Worm (Caenorhabditis elegans): ENCODE data around the gene ckc-1.

- TF ChIP-seq ztf-11 (tag; optimal IDR thresholded peaks at IDR 0.05): no peak
- no peak for TF ChIP-seq nhr-237 (tag; optimal IDR thresholded peaks at IDR 0.05)
- TF ChIP-seq blmp-1 (tag; optimal IDR thresholded peaks at IDR 0.05; ENCODE audit: insufficient read depth): no peak
- no peak for TF ChIP-seq unc-55 (GFP tag; optimal IDR thresholded peaks at IDR 0.05)
- TF ChIP-seq dmd-4 (tag; optimal IDR thresholded peaks at IDR 0.05): no peak
- no peak for TF ChIP-seq lin-39 (tag; optimal IDR thresholded peaks at IDR 0.05)
- no peak for TF ChIP-seq nhr-23 (tag; optimal IDR thresholded peaks at IDR 0.05)
- no peak for TF ChIP-seq nhr-77 (tag; optimal IDR thresholded peaks at IDR 0.05)
- TF ChIP-seq mdl-1 (tag; optimal IDR thresholded peaks at IDR 0.05): no peak
- no peak for TF ChIP-seq lsy-2 (tag; optimal IDR thresholded peaks at IDR 0.05)
- TF ChIP-seq nhr-25 (tag; optimal IDR thresholded peaks at IDR 0.05): no peak
- TF ChIP-seq fos-1 (tag; optimal IDR thresholded peaks at IDR 0.05): no peak
Observed at ce11 chrX:3610442-3610841, 34.0 kb downstream of the ckc-1 start.
